Worm (Caenorhabditis elegans): ENCODE measurements around the gene gon-14.

- no peak for TF ChIP-seq scrt-1 (GFP tag; IDR thresholded peaks at IDR 0.05)
- no peak for TF ChIP-seq sea-1 (GFP tag; conservative IDR thresholded peaks at IDR 0.05)
- no peak for TF ChIP-seq tra-4 (tag; optimal IDR thresholded peaks at IDR 0.05)
- no peak for TF ChIP-seq ama-1 (optimal IDR thresholded peaks at IDR 0.05)
- TF ChIP-seq tbx-37 (GFP tag; conservative IDR thresholded peaks at IDR 0.05) = no peak
- no peak for TF ChIP-seq hnd-1 (tag; optimal IDR thresholded peaks at IDR 0.05)
- TF ChIP-seq aly-1 (tag; optimal IDR thresholded peaks at IDR 0.05) = no peak
- TF ChIP-seq F13C5.2 (tag; optimal IDR thresholded peaks at IDR 0.05) = no peak
- TF ChIP-seq ceh-13 (GFP tag; optimal IDR thresholded peaks at IDR 0.05) = no peak
Observed at ce11 chrV:6659533-6659932, 48.6 kb upstream of the gon-14 start.

Measured in whole organism, early embryonic.